Worm (Caenorhabditis elegans) whole organism, L4/young adult: ENCODE data around the gene jun-1.

Experiments used
- W03F9.2 ChIP-seq: fragments of 150-350 bp; optimal IDR thresholded peaks from 2 replicates; lab custom pipeline; 2014; ENCODE audit warnings: missing biosample characterization, missing genetic modification characterization
- dao-5 ChIP-seq: sonication (generic microtip); optimal IDR thresholded peaks from 2 replicates; lab custom pipeline; 2016; ENCODE audit warnings: missing genotype, missing genetic modification characterization, moderate library complexity, missing compliant biosample characterization
- him-1 ChIP-seq: sonication (generic microtip); optimal IDR thresholded peaks from 2 replicates; lab custom pipeline; 2016; ENCODE audit warnings: missing genotype, missing genetic modification reagents, missing genetic modification characterization, missing compliant biosample characterization

The jun-1 gene

DNA sequence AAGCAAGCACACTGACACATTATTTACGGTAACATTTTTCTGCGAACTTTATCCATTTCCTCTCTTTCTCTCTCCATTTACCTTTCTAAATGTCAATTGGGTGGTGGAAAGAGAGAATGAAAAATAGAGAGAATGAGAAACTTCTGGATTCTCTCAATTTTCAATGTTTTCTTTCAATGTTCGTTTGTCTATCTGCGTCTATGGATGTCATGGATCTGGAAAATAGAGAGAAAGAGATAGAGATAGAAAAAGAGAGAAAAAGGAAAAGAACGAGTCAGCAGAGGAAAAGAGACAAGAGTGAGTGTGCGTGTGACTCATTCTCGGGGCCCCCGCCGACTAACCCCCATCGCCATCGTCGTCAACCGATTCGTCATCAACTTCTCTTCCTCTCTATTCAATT is at the start of gene jun-1:
Gene jun-1, plus strand, starts transcription at position 307 of the 400 bp plus-strand sequence.
- TF ChIP-seq W03F9.2 (tag; lab: Kevin White, UChicago) (peak; percentile 62), him-1 (tag; lab: Kevin White, UChicago) (peak; percentile 4), dao-5 (tag; lab: Kevin White, UChicago) (no peak)

DNA sequence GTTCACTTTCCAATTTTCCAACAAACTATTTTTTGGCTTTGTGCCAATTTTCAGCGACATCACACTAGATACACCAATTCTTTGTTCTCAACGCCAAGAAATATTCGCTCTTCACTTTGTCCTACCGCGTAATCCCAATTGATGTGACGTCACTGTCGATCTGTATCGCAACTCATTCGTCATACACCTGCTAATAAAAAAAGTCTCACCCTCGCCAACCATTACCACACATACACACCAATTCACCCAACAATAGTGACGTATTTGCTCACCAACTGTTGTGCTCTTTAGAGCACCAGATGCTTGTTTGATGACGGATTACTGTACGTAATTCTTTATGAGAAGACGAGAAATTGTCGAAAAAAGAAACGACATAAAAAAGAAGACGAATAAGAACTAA is 49.6 kb upstream of the jun-1 start:
- TF ChIP-seq him-1 (tag; lab: Kevin White, UChicago) (no peak), dao-5 (tag; lab: Kevin White, UChicago) (no peak), W03F9.2 (tag; lab: Kevin White, UChicago) (no peak)

DNA sequence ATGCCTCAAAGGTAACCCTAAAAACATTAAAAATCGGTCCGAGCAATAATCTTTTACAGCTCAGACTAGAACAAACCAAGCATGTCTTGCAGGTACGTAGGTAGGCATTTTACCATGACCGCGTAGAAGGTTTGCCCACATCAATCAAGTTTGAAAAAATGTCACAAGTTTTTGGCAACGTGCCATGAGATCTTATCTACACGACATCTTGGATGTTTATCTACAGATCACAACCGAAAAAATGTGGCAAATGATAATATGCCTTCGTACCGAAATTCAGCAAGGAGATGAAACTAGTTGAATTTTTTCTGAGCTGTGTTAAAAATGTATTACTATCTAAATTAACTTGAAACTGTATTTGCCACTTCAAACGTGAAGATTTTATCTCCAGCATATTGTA is 48.5 kb upstream of the jun-1 start:
- TF ChIP-seq him-1 (tag; lab: Kevin White, UChicago), result no peak
- TF ChIP-seq W03F9.2 (tag; lab: Kevin White, UChicago), result no peak
- no peak for TF ChIP-seq dao-5 (tag; lab: Kevin White, UChicago)

DNA sequence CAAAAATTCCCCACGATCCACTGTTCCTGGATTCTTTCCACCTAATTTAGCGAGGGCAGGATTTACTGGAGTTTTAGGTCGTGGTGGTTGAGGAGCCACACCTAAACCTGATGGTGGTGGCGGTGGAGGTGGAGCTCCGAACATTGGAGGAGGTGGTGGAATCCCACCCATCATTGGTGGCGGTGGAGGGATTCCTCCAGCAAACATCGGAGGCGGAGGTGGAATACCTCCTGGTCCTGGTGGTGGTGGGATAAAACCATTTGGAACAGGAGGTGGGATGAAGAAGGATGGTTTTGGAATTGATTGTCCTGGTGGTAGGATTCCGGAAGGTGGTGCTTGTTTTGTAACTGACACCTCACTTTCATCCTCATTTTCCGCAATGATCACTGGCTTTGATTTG is 43.1 kb upstream of the jun-1 start:
- no peak for TF ChIP-seq him-1 (tag; lab: Kevin White, UChicago)
- no peak for TF ChIP-seq dao-5 (tag; lab: Kevin White, UChicago)
- no peak for TF ChIP-seq W03F9.2 (tag; lab: Kevin White, UChicago)

DNA sequence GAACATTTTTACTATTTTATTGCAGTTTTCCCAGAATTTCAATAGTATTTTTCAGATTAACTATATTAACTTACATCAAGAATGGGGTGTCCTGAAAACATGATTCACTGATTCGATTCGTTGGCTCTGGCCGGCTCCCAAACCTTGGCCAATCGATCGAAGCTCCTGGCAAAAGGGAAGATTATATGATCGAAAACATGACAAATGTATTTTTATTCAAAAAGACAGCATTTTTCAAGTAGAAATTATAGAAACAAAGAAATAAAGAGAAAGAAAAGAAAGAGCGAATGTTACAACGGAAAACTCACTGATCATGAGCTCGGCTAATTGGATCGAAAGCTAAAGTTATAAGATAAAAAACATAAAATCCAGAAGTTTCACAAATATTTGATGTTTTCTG is 42.2 kb upstream of the jun-1 start, which contains the start of gene T24B8.4:
Gene T24B8.4, minus strand, starts transcription at position 101 of the 400 bp plus-strand sequence.
- TF ChIP-seq dao-5 (tag; lab: Kevin White, UChicago), result no peak
- TF ChIP-seq him-1 (tag; lab: Kevin White, UChicago), result no peak
- no peak for TF ChIP-seq W03F9.2 (tag; lab: Kevin White, UChicago)

DNA sequence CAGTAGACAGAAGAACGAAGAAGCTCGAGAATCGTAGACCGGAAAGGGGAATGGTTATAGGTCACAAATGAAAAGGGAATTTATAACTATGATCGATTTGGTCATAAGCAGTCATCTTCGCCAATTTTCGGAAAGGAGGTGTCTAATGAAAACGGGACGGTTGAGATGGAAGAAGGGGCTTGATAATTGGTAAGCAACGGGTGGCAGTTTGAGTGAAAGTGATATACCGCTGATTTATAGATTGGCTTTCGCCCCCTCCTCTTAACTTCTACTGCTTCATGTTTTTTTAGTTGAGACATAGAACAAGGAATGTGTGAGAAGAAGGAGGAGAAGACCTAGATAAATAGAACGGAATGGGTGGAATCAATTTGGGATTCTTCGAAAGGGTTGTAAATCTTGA is 40.2 kb upstream of the jun-1 start:
- TF ChIP-seq dao-5 (tag; lab: Kevin White, UChicago), result no peak
- TF ChIP-seq him-1 (tag; lab: Kevin White, UChicago), result no peak
- no peak for TF ChIP-seq W03F9.2 (tag; lab: Kevin White, UChicago)

DNA sequence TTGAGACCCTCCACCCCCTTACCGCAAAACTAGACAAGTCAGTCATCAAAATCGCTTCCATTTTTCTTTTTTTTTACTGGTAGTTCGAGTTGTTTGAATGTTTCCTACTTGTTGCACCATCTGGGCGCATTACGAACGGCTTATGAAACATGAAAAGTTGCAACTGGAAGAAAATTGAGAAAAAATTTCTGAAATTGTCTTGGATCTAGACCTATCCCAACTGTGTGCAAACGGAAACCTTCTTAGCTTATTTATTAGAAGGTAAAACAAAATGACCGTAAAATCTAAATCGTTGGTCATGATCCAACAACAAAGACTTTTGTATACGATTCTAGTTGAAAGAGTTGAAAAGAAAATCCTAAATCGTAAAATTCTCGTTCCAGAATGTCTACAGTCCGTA is 38.5 kb upstream of the jun-1 start:
- TF ChIP-seq W03F9.2 (tag; lab: Kevin White, UChicago), result no peak
- TF ChIP-seq him-1 (tag; lab: Kevin White, UChicago), result no peak
- no peak for TF ChIP-seq dao-5 (tag; lab: Kevin White, UChicago)

DNA sequence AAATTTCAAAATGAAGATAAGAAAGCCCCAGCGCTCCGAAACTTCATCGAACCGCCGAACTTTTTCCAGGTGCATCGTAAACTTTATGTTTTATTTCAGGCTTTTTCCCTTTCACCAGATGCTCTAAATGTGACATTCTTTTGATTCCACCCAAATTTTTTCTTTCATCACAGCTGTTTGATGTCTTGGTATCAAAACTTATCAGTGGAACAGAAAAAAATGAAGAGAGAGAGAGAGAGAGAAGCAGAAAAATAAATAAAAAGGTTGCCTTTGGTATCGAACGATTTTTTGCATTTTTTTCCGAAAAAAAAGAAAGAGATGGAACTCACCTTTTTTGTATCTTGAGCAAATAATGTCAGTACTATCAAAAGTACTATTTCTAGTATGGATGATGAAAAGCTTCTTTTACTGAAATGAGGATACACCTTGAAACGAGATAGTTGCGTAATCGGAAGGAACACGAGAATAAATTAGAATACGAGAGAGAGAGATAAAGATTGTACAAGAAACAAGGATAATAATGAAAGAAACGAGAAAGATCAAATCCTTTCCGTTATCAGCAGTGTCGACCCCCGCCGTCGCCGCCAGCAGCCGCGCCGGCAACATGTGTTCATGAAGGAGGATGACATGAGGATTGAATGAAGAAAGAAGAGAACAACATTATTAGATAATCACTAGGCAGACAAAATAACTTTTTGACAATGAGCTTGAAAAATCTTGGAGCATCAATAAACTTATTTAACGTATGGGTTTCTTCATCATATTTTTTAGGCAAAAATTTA is 36.7 kb upstream of the jun-1 start:
- TF ChIP-seq him-1 (tag; lab: Kevin White, UChicago), result no peak
- TF ChIP-seq W03F9.2 (tag; lab: Kevin White, UChicago), result no peak
- no peak for TF ChIP-seq dao-5 (tag; lab: Kevin White, UChicago)

DNA sequence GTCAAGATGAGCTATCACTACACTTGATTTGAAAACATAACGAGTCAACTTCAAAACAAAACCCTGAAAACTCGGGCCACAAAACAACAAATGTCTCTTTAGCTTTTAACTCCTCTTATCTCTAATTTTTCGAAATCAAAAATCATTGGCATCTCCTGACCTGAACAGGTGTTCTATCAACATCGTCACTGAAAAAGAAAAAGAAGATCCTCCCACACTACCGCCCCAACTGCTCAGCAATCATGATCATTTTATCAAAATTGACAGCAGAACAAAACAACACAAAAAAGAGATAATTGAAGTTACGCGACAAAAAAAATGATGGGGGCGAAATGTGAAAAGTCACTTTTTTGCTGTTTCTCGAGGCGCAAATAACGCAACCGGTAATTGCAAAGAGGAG is 34.6 kb upstream of the jun-1 start:
- TF ChIP-seq W03F9.2 (tag; lab: Kevin White, UChicago), result no peak

DNA sequence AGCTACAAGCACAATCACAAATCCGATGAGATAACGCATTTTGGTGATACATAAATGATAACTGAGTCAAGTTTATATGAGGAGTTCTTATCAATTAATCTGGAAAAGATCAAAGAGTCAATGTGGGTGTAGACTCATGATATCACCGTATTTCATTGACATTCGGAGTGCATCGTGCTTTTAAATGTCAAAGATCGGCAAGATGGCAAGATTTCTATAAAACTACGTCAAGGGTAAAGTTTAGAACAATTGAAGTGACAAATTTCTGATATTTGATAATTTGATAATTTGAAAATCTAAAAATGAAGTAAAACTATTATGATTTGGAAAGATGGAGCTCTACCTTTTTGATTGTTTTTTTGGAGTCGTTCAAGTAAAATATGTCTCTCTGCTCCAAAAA is 29.9 kb upstream of the jun-1 start, which contains the start of gene sysm-1:
Gene sysm-1, minus strand, starts transcription at position 101 of the 400 bp plus-strand sequence.
- TF ChIP-seq W03F9.2 (tag; lab: Kevin White, UChicago) (no peak), dao-5 (tag; lab: Kevin White, UChicago) (no peak), him-1 (tag; lab: Kevin White, UChicago) (no peak)

DNA sequence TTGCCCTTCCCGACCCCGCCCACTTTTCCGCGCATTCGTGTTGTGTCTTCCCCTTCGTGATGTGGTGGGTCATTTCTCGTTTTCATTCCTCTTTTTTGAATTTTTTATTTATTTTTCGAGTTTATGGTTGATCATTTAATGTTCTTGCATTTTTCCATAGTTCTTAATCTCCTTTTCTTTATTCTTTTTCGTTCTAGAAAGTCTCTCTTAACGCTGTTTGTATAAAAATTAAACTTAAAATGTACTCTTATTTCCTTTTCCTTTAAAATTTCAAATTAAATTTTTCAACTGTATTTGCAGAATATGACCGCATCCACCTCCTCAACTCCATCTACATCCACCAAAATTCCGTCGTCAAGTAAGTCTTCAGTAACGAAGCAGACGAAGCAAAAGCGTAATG is 26.6 kb upstream of the jun-1 start, which contains the start of gene hlh-3:
Gene hlh-3, plus strand, starts transcription at position 301 of the 400 bp plus-strand sequence.
- TF ChIP-seq him-1 (tag; lab: Kevin White, UChicago), result no peak
- no peak for TF ChIP-seq dao-5 (tag; lab: Kevin White, UChicago)
- TF ChIP-seq W03F9.2 (tag; lab: Kevin White, UChicago), result no peak

DNA sequence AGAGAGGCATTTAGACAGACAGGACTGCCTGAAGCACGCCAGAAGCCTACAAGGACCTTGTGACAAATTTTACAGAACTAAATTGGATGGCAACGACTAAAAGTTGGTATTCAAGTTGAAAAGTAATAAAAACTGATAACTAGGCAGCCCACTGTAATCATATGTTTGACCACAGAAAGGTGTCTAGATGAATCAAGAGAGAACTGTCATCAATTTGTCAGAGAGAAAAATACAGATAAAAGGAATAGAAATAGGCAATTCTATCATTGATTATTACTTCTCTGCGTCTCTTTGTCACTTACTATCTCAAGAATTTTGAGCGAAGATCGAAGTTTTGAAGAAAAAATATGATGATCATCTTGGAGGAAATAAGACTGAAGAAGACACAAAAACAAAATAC is 20.0 kb upstream of the jun-1 start:
- TF ChIP-seq dao-5 (tag; lab: Kevin White, UChicago), result no peak
- TF ChIP-seq him-1 (tag; lab: Kevin White, UChicago), result no peak
- no peak for TF ChIP-seq W03F9.2 (tag; lab: Kevin White, UChicago)

DNA sequence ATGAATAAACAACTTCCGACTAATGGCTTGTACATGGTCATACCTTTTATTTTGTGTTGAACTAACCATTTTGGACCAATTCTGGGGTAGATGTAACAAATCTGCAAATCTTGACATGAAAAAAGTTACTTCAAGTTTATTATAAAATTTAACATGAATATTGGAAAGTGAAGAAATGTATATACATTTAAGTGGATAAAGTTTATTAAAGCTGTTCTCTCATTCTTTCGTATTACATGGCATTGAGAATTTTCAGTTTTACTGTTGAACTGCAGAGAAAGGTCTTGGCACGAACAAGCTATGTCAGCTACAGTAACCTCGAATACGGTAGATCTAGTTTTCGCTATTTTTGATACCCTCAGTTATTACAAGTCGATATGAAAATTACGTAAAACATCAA is 19.4 kb upstream of the jun-1 start, which contains the start of gene C07H4.1:
Gene C07H4.1, minus strand, starts transcription at position 101 of the 400 bp plus-strand sequence.
- no peak for TF ChIP-seq dao-5 (tag; lab: Kevin White, UChicago)
- TF ChIP-seq him-1 (tag; lab: Kevin White, UChicago), result no peak
- no peak for TF ChIP-seq W03F9.2 (tag; lab: Kevin White, UChicago)
